Fruit fly (Drosophila melanogaster) whole organism, embryonic: Measurements from ENCODE around the gene hll.

Experiments
- CG13123 ChIP-seq: fragments of 200-800 bp; sonication (Bioruptor generic); optimal IDR thresholded peaks from 2 replicates; lab custom pipeline; 2016; ENCODE audit warnings: missing biosample characterization, missing genetic modification characterization
- HLHmδ ChIP-seq: fragments of 200-800 bp; sonication (Bioruptor generic); optimal IDR thresholded peaks from 2 replicates; lab custom pipeline; 2018; ENCODE audit warnings: missing biosample characterization, mild to moderate bottlenecking, missing genetic modification characterization, moderate library complexity
- eyg ChIP-seq: fragments of 200-800 bp; sonication (Bioruptor generic); optimal IDR thresholded peaks from 3 replicates; lab custom pipeline; 2016; ENCODE audit warnings: missing biosample characterization, missing genetic modification characterization

- TF ChIP-seq HLHmδ (GFP tag; lab: Kevin White, UChicago) (no peak), CG13123 (GFP tag; lab: Kevin White, UChicago) (no peak), eyg (GFP tag; lab: Kevin White, UChicago) (no peak)
Measured at dm6 chr2L:14011591-14012303, 15.1 kb upstream of the hll start.
